Worm (Caenorhabditis elegans) whole organism, L1 larva: Measurements from ENCODE around the gene dhs-5.

Experiments used
- F16B12.6 ChIP-seq: fragments of 150-350 bp; optimal IDR thresholded peaks from 2 replicates; lab custom pipeline; 2014; ENCODE audit warnings: missing biosample characterization, missing genetic modification characterization
- blmp-1 ChIP-seq: fragments of 150-350 bp; optimal IDR thresholded peaks from 2 replicates; lab custom pipeline; 2014; ENCODE audit warnings: missing biosample characterization, missing genetic modification characterization
- ceh-82 ChIP-seq, 3 experiments: fragments of 150-350 bp in 1 of 3; sonication (generic microtip) in 2 of 3; optimal IDR thresholded peaks; 2 replicates each; lab custom pipeline; 2014 to 2017; ENCODE audit warnings: missing biosample characterization in 3 of 3, missing genetic modification characterization in 3 of 3
- dpl-1 ChIP-seq, 3 experiments: fragments of 150-350 bp in 2 of 3; sonication (generic microtip) in 1 of 3; optimal IDR thresholded peaks; 2 replicates each; lab custom pipeline; 2014 to 2017; ENCODE audit warnings: missing biosample characterization in 3 of 3, missing genetic modification characterization in 3 of 3, missing genetic modification reagents in 3 of 3
- efl-1 ChIP-seq, 4 experiments: fragments of 150-350 bp; optimal IDR thresholded peaks in 3 of 4; peaks in 1 of 4; 1 replicate in 1 of 4; 2 replicates in 3 of 4; lab custom pipeline; 2014; ENCODE audit warnings: missing biosample characterization in 2 of 4, missing genetic modification characterization in 2 of 4, missing genetic modification reagents in 2 of 4
- egl-13 ChIP-seq: sonication (generic microtip); optimal IDR thresholded peaks from 2 replicates; lab custom pipeline; 2016; ENCODE audit warnings: missing genotype, missing genetic modification reagents, missing genetic modification characterization, missing compliant biosample characterization
- elt-2 ChIP-seq: sonication (generic microtip); optimal IDR thresholded peaks from 2 replicates; lab custom pipeline; 2016; ENCODE audit warnings: missing genetic modification characterization, mild to moderate bottlenecking, inconsistent platforms, missing compliant biosample characterization, missing genetic modification reagents
- fkh-4 ChIP-seq: sonication (generic microtip); optimal IDR thresholded peaks from 2 replicates; lab custom pipeline; 2016; ENCODE audit warnings: missing compliant biosample characterization, missing genetic modification characterization, borderline replicate concordance
- fkh-8 ChIP-seq: sonication (generic microtip); optimal IDR thresholded peaks from 2 replicates; lab custom pipeline; 2016; ENCODE audit warnings: mild to moderate bottlenecking, missing genetic modification characterization, missing compliant biosample characterization
- fos-1 ChIP-seq: fragments of 150-350 bp; optimal IDR thresholded peaks from 2 replicates; lab custom pipeline; 2014; ENCODE audit warnings: missing biosample characterization, missing genetic modification characterization
- hlh-4 ChIP-seq: sonication (generic microtip); optimal IDR thresholded peaks from 2 replicates; lab custom pipeline; 2016; ENCODE audit warnings: mild to moderate bottlenecking, missing genetic modification characterization, missing compliant biosample characterization
- lin-13 ChIP-seq: fragments of 150-350 bp; optimal IDR thresholded peaks from 2 replicates; lab custom pipeline; 2014; ENCODE audit warnings: missing biosample characterization, missing genetic modification reagents, missing genetic modification characterization
- lin-14 ChIP-seq: fragments of 200-800 bp; sonication (Bioruptor generic); optimal IDR thresholded peaks from 2 replicates; lab custom pipeline; 2018; ENCODE audit warnings: mild to moderate bottlenecking, missing genetic modification characterization, moderate library complexity, missing compliant biosample characterization
- lin-15B ChIP-seq: fragments of 150-350 bp; sonication (generic microtip); optimal IDR thresholded peaks from 3 replicates; lab custom pipeline; 2014; ENCODE audit warnings: missing biosample characterization, missing genetic modification characterization
- lin-35 ChIP-seq, 2 experiments: fragments of 150-350 bp; optimal IDR thresholded peaks; 2 replicates each; lab custom pipeline; 2014; ENCODE audit warnings: missing biosample characterization in 2 of 2, missing genetic modification characterization in 2 of 2, missing genetic modification reagents in 2 of 2
- lin-39 ChIP-seq: fragments of 150-350 bp; optimal IDR thresholded peaks from 2 replicates; lab custom pipeline; 2014; ENCODE audit warnings: missing biosample characterization, missing genetic modification reagents, missing genetic modification characterization
- lsy-2 ChIP-seq, 2 experiments: fragments of 150-350 bp; optimal IDR thresholded peaks; 2 replicates each; lab custom pipeline; 2014; ENCODE audit warnings: missing biosample characterization in 2 of 2, missing genetic modification characterization in 2 of 2
- mep-1 ChIP-seq: fragments of 150-350 bp; optimal IDR thresholded peaks from 2 replicates; lab custom pipeline; 2014; ENCODE audit warnings: missing biosample characterization, missing genetic modification characterization
- nhr-12 ChIP-seq: sonication (generic microtip); optimal IDR thresholded peaks from 2 replicates; lab custom pipeline; 2017; ENCODE audit warnings: missing biosample characterization, missing genetic modification characterization
- nhr-84 ChIP-seq: sonication (generic microtip); optimal IDR thresholded peaks from 2 replicates; lab custom pipeline; 2017; ENCODE audit warnings: missing biosample characterization, missing genetic modification characterization
- nhr-85 ChIP-seq: sonication (generic microtip); peaks from one replicate; lab custom pipeline; 2016; ENCODE audit warnings: missing genetic modification characterization, inconsistent platforms, missing compliant biosample characterization
- rnt-1 ChIP-seq: sonication (generic microtip); optimal IDR thresholded peaks from 2 replicates; lab custom pipeline; 2016; ENCODE audit warnings: mild to moderate bottlenecking, missing genetic modification characterization, moderate library complexity, missing compliant biosample characterization
- skn-1 ChIP-seq: fragments of 150-350 bp; optimal IDR thresholded peaks from 2 replicates; lab custom pipeline; 2014; ENCODE audit warnings: missing biosample characterization, missing genetic modification characterization
- snu-23 ChIP-seq: sonication (generic microtip); optimal IDR thresholded peaks from 2 replicates; lab custom pipeline; 2016; ENCODE audit warnings: missing genetic modification characterization, missing compliant biosample characterization
- sup-37 ChIP-seq: fragments of 200-800 bp; sonication (Bioruptor generic); optimal IDR thresholded peaks from 2 replicates; lab custom pipeline; 2018; ENCODE audit warnings: mild to moderate bottlenecking, missing genetic modification characterization, missing compliant biosample characterization
- tlp-1 ChIP-seq: fragments of 150-350 bp; optimal IDR thresholded peaks from 2 replicates; lab custom pipeline; 2014; ENCODE audit warnings: missing biosample characterization, missing genetic modification characterization
- vab-15 ChIP-seq: sonication (generic microtip); optimal IDR thresholded peaks from 2 replicates; lab custom pipeline; 2017; ENCODE audit warnings: missing genotype, mild to moderate bottlenecking, missing genetic modification characterization, missing compliant biosample characterization

dhs-5 gene

ce11 chrII:5500986-5501657 lies 47.5 kb downstream of the dhs-5 start, which contains the start of gene F12A10.8:
Gene F12A10.8 (minus strand): TSS chrII:5501064.
- TF ChIP-seq lin-14 (GFP tag; lab: Kevin White, UChicago) (peak; percentile 29), lin-39 (tag; lab: Kevin White, UChicago) (no peak), fkh-8 (tag; lab: Kevin White, UChicago) (no peak), fkh-4 (tag; lab: Kevin White, UChicago) (no peak), ceh-82 (tag; optimal IDR thresholded peaks at IDR 0.05; lab: Kevin White, UChicago) (peak in 1 of 3 experiments; percentile 32), blmp-1 (tag; lab: Kevin White, UChicago) (peak; percentile 55), skn-1 (peak; percentile 17), mep-1 (tag; lab: Kevin White, UChicago) (peak; percentile 46), lin-13 (GFP tag; lab: Kevin White, UChicago) (no peak), sup-37 (GFP tag; lab: Kevin White, UChicago) (no peak), vab-15 (no peak), rnt-1 (tag; lab: Kevin White, UChicago) (peak; percentile 21), lsy-2 (tag; optimal IDR thresholded peaks at IDR 0.05; lab: Kevin White, UChicago) (peak in 1 of 2 experiments; percentile 68), F16B12.6 (peak; percentile 30), snu-23 (GFP tag; lab: Kevin White, UChicago) (peak; percentile 24), nhr-84 (tag; lab: Kevin White, UChicago) (no peak), lin-15B (tag; lab: Kevin White, UChicago) (peak; percentile 67), nhr-12 (no peak), fos-1 (tag; lab: Kevin White, UChicago) (no peak), lin-35 (GFP tag; optimal IDR thresholded peaks at IDR 0.05; lab: Kevin White, UChicago) (peak; percentile 75 to 92), efl-1 (optimal IDR thresholded peaks at IDR 0.05; lab: Kevin White, UChicago) (peak; percentile 57 to 83), efl-1 (GFP tag; optimal IDR thresholded peaks at IDR 0.05 in 1 of 2; lab: Kevin White, UChicago) (peak; percentile 85 to 98), nhr-85 (tag; lab: Kevin White, UChicago) (peak; percentile 33), egl-13 (tag; lab: Kevin White, UChicago) (no peak), hlh-4 (tag; lab: Kevin White, UChicago) (no peak), dpl-1 (GFP tag; optimal IDR thresholded peaks at IDR 0.05; lab: Kevin White, UChicago) (peak; percentile 67 to 87 (median 79))
- TF ChIP-seq, all 84 proteins: peak for 14

DNA sequence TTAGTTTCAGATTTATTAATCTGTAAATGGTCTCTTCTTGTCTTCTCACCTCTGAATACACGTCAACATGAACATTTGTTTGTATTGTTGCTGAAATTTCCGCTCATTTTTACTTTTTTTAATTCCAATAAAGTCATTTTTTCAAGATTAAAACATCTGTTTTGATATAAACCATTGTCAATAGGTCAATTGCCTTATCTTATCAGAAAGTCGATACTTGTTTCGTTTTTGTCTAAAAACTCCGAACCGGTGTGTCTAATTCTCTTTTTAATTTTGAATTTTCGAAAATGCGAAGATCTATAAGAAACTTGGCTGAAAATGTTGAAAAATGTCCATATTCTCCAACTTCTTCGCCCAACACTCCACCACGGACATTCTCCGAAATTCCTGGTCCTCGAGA lies 50.1 kb downstream of the dhs-5 start, which contains the start of gene cyp-44A1:
Gene cyp-44A1, plus strand, starts transcription at position 285 of the 400 bp plus-strand sequence.
- TF ChIP-seq elt-2 (tag; lab: Kevin White, UChicago): peak; percentile 40
- TF ChIP-seq lin-13 (GFP tag; lab: Kevin White, UChicago): no peak
- TF ChIP-seq tlp-1 (tag; lab: Kevin White, UChicago): no peak
